Worm (Caenorhabditis elegans) whole organism, early embryonic: ENCODE measurements around the gene Y43F8A.1.

ENCODE experiments used
- hnd-1 ChIP-seq: sonication (generic microtip); optimal IDR thresholded peaks from 2 replicates; lab custom pipeline; 2016; ENCODE audit warnings: missing genetic modification characterization, missing compliant biosample characterization
- tbx-37 ChIP-seq: fragments of 200-800 bp; sonication (Bioruptor generic); conservative IDR thresholded peaks from 2 replicates; pipeline ENCODE4 v1.3.6; 2022; ENCODE audit warnings: missing genetic modification reagents, missing genetic modification characterization, missing compliant biosample characterization
- tra-4 ChIP-seq: sonication (generic microtip); optimal IDR thresholded peaks from 2 replicates; lab custom pipeline; 2017; ENCODE audit warnings: missing genetic modification characterization, missing compliant biosample characterization

ce11 chrV:19356717-19357116 lies 13.6 kb upstream of the Y43F8A.1 start:
- TF ChIP-seq tra-4 (tag; lab: Kevin White, UChicago) (no peak), tbx-37 (GFP tag; lab: Robert Waterston, UW) (no peak), hnd-1 (tag; lab: Kevin White, UChicago) (no peak)
